Fruit fly (Drosophila melanogaster): Measurements from ENCODE around the gene Pbp95.

Gene Pbp95

dm6 chr3R:8030151-8030899 is 16.7 kb downstream of the Pbp95 start, which contains the start of the genes CG10903 and CG2747 (continued):
- TF ChIP-seq CG34422 (GFP tag; IDR thresholded peaks at IDR 0.05) (peak; percentile 25; the same call in 1 of the 3 replicates), CG4617 (GFP tag; optimal IDR thresholded peaks at IDR 0.05; ENCODE audit: borderline replicate concordance) (peak; percentile 76), nerfin-1 (tag; optimal IDR thresholded peaks at IDR 0.05) (peak; percentile 13)

- TF ChIP-seq Atf3 (GFP tag; optimal IDR thresholded peaks at IDR 0.05) (no peak), Hr78 (GFP tag; optimal IDR thresholded peaks at IDR 0.05) (peak in 1 of 2 experiments; percentile 86), CG15696 (tag; optimal IDR thresholded peaks at IDR 0.05) (peak; percentile 36), yki (optimal IDR thresholded peaks at IDR 0.05) (no peak), CG13123 (GFP tag; optimal IDR thresholded peaks at IDR 0.05) (no peak), dmrt11E (tag; optimal IDR thresholded peaks at IDR 0.05) (peak; percentile 22), Mrtf (GFP tag; IDR thresholded peaks at IDR 0.05) (no peak), CG32767 (GFP tag; IDR thresholded peaks at IDR 0.05) (0 out of 2 replicates have a peak, but pooled peaks have one; percentile 14), CG17568 (GFP tag; optimal IDR thresholded peaks at IDR 0.05) (no peak), Bteb2 (GFP tag; optimal IDR thresholded peaks at IDR 0.05) (no peak), run (tag; optimal IDR thresholded peaks at IDR 0.05) (no peak), vvl (GFP tag; IDR thresholded peaks at IDR 0.05) (peak; percentile 42), Tbp (GFP tag; optimal IDR thresholded peaks at IDR 0.05) (no peak), sd (tag; optimal IDR thresholded peaks at IDR 0.05) (no peak), Vsx1 (GFP tag; optimal IDR thresholded peaks at IDR 0.05) (peak; percentile 47), NC2α (GFP tag; optimal IDR thresholded peaks at IDR 0.05) (no peak), CG13775 (GFP tag; optimal IDR thresholded peaks at IDR 0.05) (peak; percentile 40), kah (GFP tag; optimal IDR thresholded peaks at IDR 0.05) (no peak), crp (GFP tag; optimal IDR thresholded peaks at IDR 0.05) (peak; percentile 86 to 99), tgo (GFP tag; IDR thresholded peaks at IDR 0.05) (peak; percentile 54), CG15514 (GFP tag; optimal IDR thresholded peaks at IDR 0.05) (peak; percentile 99), PHDP (tag; optimal IDR thresholded peaks at IDR 0.05) (peak; percentile 44), stwl (tag; optimal IDR thresholded peaks at IDR 0.05) (peak; percentile 29), Ravus (GFP tag; IDR thresholded peaks at IDR 0.05) (no peak), Hmr (GFP tag; optimal IDR thresholded peaks at IDR 0.05) (no peak), Ssrp (tag; optimal IDR thresholded peaks at IDR 0.05) (no peak), gro (GFP tag; optimal IDR thresholded peaks at IDR 0.05) (peak; percentile 59), CG33557 (GFP tag; optimal IDR thresholded peaks at IDR 0.05) (no peak), pnt (GFP tag; optimal IDR thresholded peaks at IDR 0.05) (no peak), CG1832 (GFP tag; optimal IDR thresholded peaks at IDR 0.05) (no peak), ash1 (GFP tag; optimal IDR thresholded peaks at IDR 0.05) (no peak), exex (tag; optimal IDR thresholded peaks at IDR 0.05) (no peak), CG2875 (GFP tag; optimal IDR thresholded peaks at IDR 0.05) (no peak), CG10543 (GFP tag; optimal IDR thresholded peaks at IDR 0.05) (peak; percentile 63), CG8924 (tag; optimal IDR thresholded peaks at IDR 0.05) (peak; percentile 18), gt (GFP tag; IDR thresholded peaks at IDR 0.05) (no peak), CG14860 (GFP tag; IDR thresholded peaks at IDR 0.05; ENCODE audit: partially characterized antibody) (peak; percentile 75), prd (optimal IDR thresholded peaks at IDR 0.05) (no peak), prd (GFP tag; IDR thresholded peaks at IDR 0.05) (peak; percentile 64; the same call in 2 of the 3 replicates), tll (GFP tag; optimal IDR thresholded peaks at IDR 0.05) (no peak), MESR4 (GFP tag; optimal IDR thresholded peaks at IDR 0.05) (no peak), oc (tag; optimal IDR thresholded peaks at IDR 0.05) (no peak), Ada2b (GFP tag; IDR thresholded peaks at IDR 0.05) (no peak; the same call in 1 of the 2 replicates)
Observed at dm6 chr3R:8032923-8033478, 19.4 kb downstream of the Pbp95 start, which contains the start of the genes CG11035 and unc-45. TSS of gene CG11035 (minus strand) at chr3R:8033009. TSS of gene unc-45 (plus strand) at chr3R:8033301.

Data from whole organism, embryonic.